Worm (Caenorhabditis elegans): Measurements from ENCODE around the gene nlp-69.
A peak's percentile ranks its signal among the peaks of the same experiment; 100 is the strongest.

Gene nlp-69

ce11 chrV:20094908-20095307 is at the start of gene nlp-69:
TSS of gene nlp-69 (minus strand) at chrV:20095008.
- TF ChIP-seq ham-2 (GFP tag; optimal IDR thresholded peaks at IDR 0.05) (no peak), sptf-1 (tag; optimal IDR thresholded peaks at IDR 0.05) (no peak), ceh-39 (tag; optimal IDR thresholded peaks at IDR 0.05) (no peak), drap-1 (GFP tag; optimal IDR thresholded peaks at IDR 0.05) (no peak), lin-13 (tag; optimal IDR thresholded peaks at IDR 0.05) (no peak)

DNA sequence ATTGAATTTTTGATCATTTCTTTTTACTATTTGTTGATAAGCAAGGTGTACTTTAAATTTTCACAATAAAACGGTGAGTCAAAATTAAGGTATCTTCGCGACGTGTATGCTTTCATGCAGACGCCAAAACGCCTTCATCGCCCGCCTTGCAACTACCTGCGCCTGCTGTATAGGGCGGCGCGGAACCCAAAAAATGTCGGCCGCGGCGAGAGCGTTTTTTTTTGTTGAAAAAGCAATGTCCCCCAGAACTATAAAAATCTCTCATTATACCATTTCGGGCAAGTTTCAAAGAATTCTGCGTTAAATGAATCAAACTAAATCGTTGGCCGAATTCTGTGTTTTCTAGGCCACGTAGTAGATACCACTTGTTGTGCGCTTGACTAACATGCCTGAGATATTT is 48.9 kb upstream of the nlp-69 start:
- TF ChIP-seq nhr-2 (tag; optimal IDR thresholded peaks at IDR 0.05) (no peak), nhr-237 (tag; optimal IDR thresholded peaks at IDR 0.05) (no peak), blmp-1 (tag; optimal IDR thresholded peaks at IDR 0.05) (no peak), lsy-2 (tag; optimal IDR thresholded peaks at IDR 0.05) (no peak), ceh-43 (GFP tag; optimal IDR thresholded peaks at IDR 0.05) (no peak), ces-1 (GFP tag; optimal IDR thresholded peaks at IDR 0.05) (no peak), unc-62 (GFP tag; optimal IDR thresholded peaks at IDR 0.05) (no peak), hlh-1 (tag; optimal IDR thresholded peaks at IDR 0.05) (no peak)

DNA sequence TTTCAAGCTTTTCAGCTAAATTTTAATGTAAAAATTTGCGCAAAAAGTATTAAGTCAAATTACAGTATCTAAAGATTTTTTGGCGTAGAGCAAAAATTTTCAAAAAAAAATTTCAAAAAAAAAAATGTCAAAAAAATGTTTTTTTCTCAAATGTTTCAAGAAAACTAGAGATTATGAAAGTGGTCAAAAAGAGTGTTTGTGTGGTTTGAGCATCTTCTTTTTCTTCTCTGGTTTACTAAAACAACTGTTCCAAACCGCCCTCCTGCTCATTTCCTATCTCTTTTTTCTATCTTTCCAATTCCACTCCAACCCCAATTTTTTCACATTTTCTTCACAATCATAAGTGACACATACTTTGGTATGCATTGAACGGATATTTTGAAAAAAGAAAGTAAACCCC is 47.5 kb upstream of the nlp-69 start, which contains the start of gene Y113G7A.12:
Y113G7A.12 (plus strand) TSS at position 301 of the 400 bp plus-strand sequence.
- no peak for TF ChIP-seq mep-1 (tag; optimal IDR thresholded peaks at IDR 0.05)
- TF ChIP-seq hlh-1 (tag; optimal IDR thresholded peaks at IDR 0.05), result peak; percentile 15

- no peak for TF ChIP-seq unc-39 (tag; optimal IDR thresholded peaks at IDR 0.05)
- TF ChIP-seq unc-62 (GFP tag; optimal IDR thresholded peaks at IDR 0.05), result no peak
- no peak for TF ChIP-seq lin-13 (tag; optimal IDR thresholded peaks at IDR 0.05)
- TF ChIP-seq elt-1 (tag; optimal IDR thresholded peaks at IDR 0.05; ENCODE audit: borderline replicate concordance, insufficient read depth), result no peak
- TF ChIP-seq ztf-11 (tag; optimal IDR thresholded peaks at IDR 0.05), result no peak
- no peak for TF ChIP-seq hlh-1 (tag; optimal IDR thresholded peaks at IDR 0.05)
- no peak for TF ChIP-seq zip-8 (tag; optimal IDR thresholded peaks at IDR 0.05)
- TF ChIP-seq M03D4.4 (tag; optimal IDR thresholded peaks at IDR 0.05), result no peak
- no peak for TF ChIP-seq bed-3 (GFP tag; optimal IDR thresholded peaks at IDR 0.05)
- TF ChIP-seq nhr-28 (tag; optimal IDR thresholded peaks at IDR 0.05), result no peak
- no peak for TF ChIP-seq nhr-12 (tag; optimal IDR thresholded peaks at IDR 0.05)
- no peak for TF ChIP-seq blmp-1 (tag; optimal IDR thresholded peaks at IDR 0.05)
- TF ChIP-seq ceh-43 (GFP tag; optimal IDR thresholded peaks at IDR 0.05), result no peak
- TF ChIP-seq flh-1 (GFP tag; optimal IDR thresholded peaks at IDR 0.05), result no peak
- no peak for TF ChIP-seq sem-2 (GFP tag; optimal IDR thresholded peaks at IDR 0.05)
- TF ChIP-seq cnd-1 (tag; optimal IDR thresholded peaks at IDR 0.05), result no peak
- TF ChIP-seq mls-2 (tag; optimal IDR thresholded peaks at IDR 0.05), result no peak
These were observed 43.7 kb upstream of the nlp-69 start, which contains the start of gene Y113G7A.14 for ce11 chrV:20138407-20139044. TSS of gene Y113G7A.14 (minus strand) at chrV:20138457.

DNA sequence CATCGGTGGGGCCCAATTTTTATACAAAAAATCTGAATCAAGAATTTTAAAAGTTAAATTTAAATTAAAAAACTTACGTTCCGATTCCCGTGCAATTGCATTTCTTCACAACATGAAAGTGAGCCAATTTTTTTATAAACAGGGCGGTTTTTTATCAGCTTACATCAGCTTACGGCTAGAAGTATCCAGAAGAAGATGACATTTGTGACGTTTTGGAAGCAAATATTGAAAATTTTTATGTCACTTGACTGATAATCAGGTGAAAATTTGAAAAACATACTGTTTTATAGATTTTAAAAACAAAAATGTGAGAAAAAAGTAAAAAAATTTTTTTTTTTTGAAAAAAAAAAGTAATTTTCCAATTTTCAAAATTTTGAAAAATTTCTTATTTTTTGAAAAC is 40.4 kb upstream of the nlp-69 start, which contains the start of gene Y113G7A.22:
Y113G7A.22 (minus strand) TSS at position 101 of the 400 bp plus-strand sequence.
- no peak for TF ChIP-seq ces-1 (GFP tag; optimal IDR thresholded peaks at IDR 0.05)
- TF ChIP-seq ceh-43 (GFP tag; optimal IDR thresholded peaks at IDR 0.05), result no peak
- no peak for TF ChIP-seq unc-39 (tag; optimal IDR thresholded peaks at IDR 0.05)
- TF ChIP-seq ceh-83 (GFP tag; optimal IDR thresholded peaks at IDR 0.05), result no peak
- no peak for TF ChIP-seq nhr-2 (tag; optimal IDR thresholded peaks at IDR 0.05)
- TF ChIP-seq flh-1 (GFP tag; optimal IDR thresholded peaks at IDR 0.05), result no peak
- no peak for TF ChIP-seq unc-62 (GFP tag; optimal IDR thresholded peaks at IDR 0.05)
- TF ChIP-seq lin-32 (GFP tag; optimal IDR thresholded peaks at IDR 0.05), result no peak
- no peak for TF ChIP-seq mls-2 (tag; optimal IDR thresholded peaks at IDR 0.05)
- TF ChIP-seq nhr-12 (tag; optimal IDR thresholded peaks at IDR 0.05), result no peak
- no peak for TF ChIP-seq sem-2 (GFP tag; optimal IDR thresholded peaks at IDR 0.05)
- TF ChIP-seq ham-2 (GFP tag; optimal IDR thresholded peaks at IDR 0.05), result no peak
- no peak for TF ChIP-seq elt-1 (tag; optimal IDR thresholded peaks at IDR 0.05; ENCODE audit: borderline replicate concordance, insufficient read depth)
- no peak for TF ChIP-seq zip-8 (tag; optimal IDR thresholded peaks at IDR 0.05)
- no peak for TF ChIP-seq drap-1 (GFP tag; optimal IDR thresholded peaks at IDR 0.05)
- no peak for TF ChIP-seq blmp-1 (tag; optimal IDR thresholded peaks at IDR 0.05)

DNA sequence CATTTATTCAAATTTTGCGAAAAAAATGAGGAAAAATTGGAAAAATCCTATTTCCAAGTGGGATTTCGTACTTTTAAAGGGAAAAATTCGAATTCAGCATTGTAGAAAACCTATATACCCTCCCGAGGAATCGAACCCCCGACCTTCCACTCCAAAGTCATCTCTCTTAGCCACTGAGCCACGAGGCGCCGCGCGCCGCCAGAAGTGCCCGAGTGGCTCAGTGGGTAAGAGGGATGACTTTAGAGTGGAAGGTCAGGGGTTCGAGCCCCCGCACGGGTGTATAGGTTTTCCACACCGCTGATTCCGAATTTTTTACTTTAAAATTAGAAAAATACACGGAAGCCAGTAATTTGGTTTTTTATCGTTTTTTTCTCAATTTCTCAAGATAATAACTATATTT is 40.0 kb upstream of the nlp-69 start:
- TF ChIP-seq tbx-8 (GFP tag; optimal IDR thresholded peaks at IDR 0.05) (no peak), M03D4.4 (tag; optimal IDR thresholded peaks at IDR 0.05) (no peak), snpc-4 (tag; optimal IDR thresholded peaks at IDR 0.05) (no peak), elt-3 (tag; optimal IDR thresholded peaks at IDR 0.05) (no peak), nhr-28 (tag; optimal IDR thresholded peaks at IDR 0.05) (no peak), elt-1 (tag; optimal IDR thresholded peaks at IDR 0.05; ENCODE audit: borderline replicate concordance, insufficient read depth) (no peak), zip-8 (tag; optimal IDR thresholded peaks at IDR 0.05) (no peak), nhr-237 (tag; optimal IDR thresholded peaks at IDR 0.05) (no peak), mep-1 (tag; optimal IDR thresholded peaks at IDR 0.05) (no peak)
